Fruit fly (Drosophila melanogaster): Measurements from ENCODE around the gene Cht5.

Cht5 gene

DNA sequence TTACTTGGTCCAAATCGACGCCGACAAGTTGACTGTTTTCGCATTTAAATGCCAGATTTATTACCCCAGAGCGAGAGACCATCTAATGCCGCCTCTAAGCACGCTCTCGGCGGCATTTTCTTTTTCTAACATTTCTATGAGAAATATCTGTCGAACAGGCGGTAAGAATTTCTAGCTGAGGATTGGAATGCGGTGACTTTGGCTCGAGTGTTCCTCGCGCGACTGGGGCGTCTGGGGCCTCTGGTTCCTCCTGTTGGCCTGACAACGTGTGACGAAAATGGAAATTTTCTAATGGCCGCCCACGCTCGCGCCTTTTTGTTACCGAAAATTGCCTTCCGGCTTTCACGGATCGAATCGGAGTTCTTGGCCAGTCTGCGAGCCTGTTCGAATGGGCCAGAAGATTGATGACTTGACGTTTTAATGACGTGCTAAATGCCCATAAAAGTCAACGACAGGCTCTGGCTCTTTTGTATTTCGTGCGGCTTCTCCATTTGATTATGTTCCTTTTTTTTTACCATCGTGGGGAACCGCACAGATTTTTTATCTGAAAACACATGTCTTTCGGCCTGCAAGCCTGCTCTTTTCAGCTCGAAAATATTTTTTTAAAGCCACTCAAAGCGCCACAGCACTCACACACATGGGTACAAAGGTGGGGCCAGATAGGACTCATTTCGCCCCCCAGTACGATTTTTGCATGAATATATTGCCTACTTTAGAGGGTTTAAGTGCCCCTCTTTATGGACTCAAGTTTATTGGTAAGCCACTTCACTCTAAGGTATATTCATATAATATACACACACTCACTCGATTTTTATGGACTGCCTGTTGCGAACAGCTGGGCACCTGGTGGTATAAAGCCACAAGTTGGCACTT lies 34.1 kb downstream of the Cht5 start:
- TF ChIP-seq Sin3A (optimal IDR thresholded peaks at IDR 0.05): no peak
- TF ChIP-seq ttk (optimal IDR thresholded peaks at IDR 0.05): no peak
- no peak for TF ChIP-seq insv (optimal IDR thresholded peaks at IDR 0.05)
- TF ChIP-seq h (optimal IDR thresholded peaks at IDR 0.05): no peak

DNA sequence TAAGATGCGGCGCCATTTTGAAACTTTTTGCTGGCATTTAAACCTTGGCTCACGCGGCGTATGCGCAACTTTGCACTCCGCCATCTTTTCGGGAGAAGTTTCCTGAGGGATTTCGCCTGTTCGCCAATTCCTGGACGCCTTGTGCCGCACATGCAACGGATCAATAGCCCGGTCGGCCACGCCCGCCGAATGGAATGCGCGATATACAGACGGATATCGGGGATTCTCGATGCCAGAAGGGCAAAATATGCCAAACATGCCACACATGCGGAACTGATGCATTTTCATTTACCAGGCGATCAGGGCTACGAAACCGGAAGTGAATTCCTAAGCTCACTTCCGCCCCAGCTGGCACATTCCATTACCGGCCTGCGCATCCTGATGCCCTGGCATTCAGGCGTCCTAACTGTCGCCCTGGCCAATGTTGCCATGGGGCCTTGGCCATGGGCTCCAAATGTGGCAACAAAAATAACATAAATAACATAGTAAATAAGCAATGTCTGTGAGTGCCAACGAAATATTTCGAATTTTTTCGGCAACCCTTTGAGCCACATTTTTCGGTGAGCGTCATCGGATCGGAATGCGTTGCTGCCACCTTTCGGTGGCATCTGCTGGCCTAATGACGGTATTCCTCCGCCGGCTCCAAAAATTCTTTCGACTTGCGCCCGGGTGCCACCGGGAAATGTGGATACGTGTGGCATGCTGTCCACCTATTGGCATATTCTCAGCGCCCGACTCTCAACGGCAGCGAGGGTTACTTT lies 34.9 kb downstream of the Cht5 start:
- TF ChIP-seq Sin3A (optimal IDR thresholded peaks at IDR 0.05) (no peak), psq (optimal IDR thresholded peaks at IDR 0.05) (no peak), ttk (optimal IDR thresholded peaks at IDR 0.05) (no peak), Myc (optimal IDR thresholded peaks at IDR 0.05) (no peak), insv (optimal IDR thresholded peaks at IDR 0.05) (no peak), h (optimal IDR thresholded peaks at IDR 0.05) (no peak)

dm6 chr3R:13803185-13803887 lies 36.0 kb downstream of the Cht5 start:
- no peak for TF ChIP-seq insv (optimal IDR thresholded peaks at IDR 0.05)
- TF ChIP-seq ttk (optimal IDR thresholded peaks at IDR 0.05): no peak
- no peak for TF ChIP-seq h (optimal IDR thresholded peaks at IDR 0.05)
- no peak for TF ChIP-seq psq (optimal IDR thresholded peaks at IDR 0.05)
- no peak for TF ChIP-seq Sin3A (optimal IDR thresholded peaks at IDR 0.05)
- no peak for TF ChIP-seq Myc (optimal IDR thresholded peaks at IDR 0.05)

- TF ChIP-seq ttk (optimal IDR thresholded peaks at IDR 0.05) (no peak), h (optimal IDR thresholded peaks at IDR 0.05) (no peak), insv (optimal IDR thresholded peaks at IDR 0.05) (no peak), Myc (optimal IDR thresholded peaks at IDR 0.05) (no peak), psq (optimal IDR thresholded peaks at IDR 0.05) (no peak), Sin3A (optimal IDR thresholded peaks at IDR 0.05) (no peak)
Observed at dm6 chr3R:13803892-13804710, 36.8 kb downstream of the Cht5 start.

DNA sequence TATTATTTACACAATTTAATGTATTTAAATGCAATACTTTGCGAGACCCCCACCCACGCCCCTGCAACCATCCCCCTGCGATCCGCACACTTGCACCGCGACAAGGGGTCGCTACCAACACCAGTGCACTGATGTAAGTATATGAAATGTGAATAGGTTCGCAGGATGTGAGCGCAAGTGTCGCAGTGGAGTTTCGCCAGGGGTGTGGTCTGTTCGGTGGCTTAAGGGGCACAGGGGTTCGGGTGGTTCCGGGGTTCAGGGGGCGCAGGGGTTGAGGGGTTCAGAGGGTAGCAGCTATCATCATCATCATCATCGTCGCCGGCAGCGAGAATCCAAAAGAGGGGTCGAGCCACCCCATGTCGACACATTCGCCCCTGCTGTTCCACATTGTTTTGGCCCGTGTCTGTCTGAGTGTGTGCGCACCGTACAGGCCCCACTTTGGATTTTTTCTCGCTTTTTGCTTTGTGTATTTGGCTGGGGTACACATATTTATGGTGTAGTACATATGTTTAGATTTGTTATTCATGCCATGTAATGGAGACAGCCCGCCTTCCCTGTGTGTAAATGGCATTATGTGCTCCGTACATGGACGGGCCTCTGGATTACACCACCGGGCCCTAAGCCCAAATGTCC lies 37.7 kb downstream of the Cht5 start:
- TF ChIP-seq h (optimal IDR thresholded peaks at IDR 0.05) (no peak), Myc (optimal IDR thresholded peaks at IDR 0.05) (no peak)

- TF ChIP-seq insv (optimal IDR thresholded peaks at IDR 0.05) (no peak), psq (optimal IDR thresholded peaks at IDR 0.05) (no peak), Myc (optimal IDR thresholded peaks at IDR 0.05) (no peak), h (optimal IDR thresholded peaks at IDR 0.05) (no peak), Sin3A (optimal IDR thresholded peaks at IDR 0.05) (no peak), ttk (optimal IDR thresholded peaks at IDR 0.05) (no peak)
Observed at dm6 chr3R:13806032-13806709, 38.8 kb downstream of the Cht5 start.

DNA sequence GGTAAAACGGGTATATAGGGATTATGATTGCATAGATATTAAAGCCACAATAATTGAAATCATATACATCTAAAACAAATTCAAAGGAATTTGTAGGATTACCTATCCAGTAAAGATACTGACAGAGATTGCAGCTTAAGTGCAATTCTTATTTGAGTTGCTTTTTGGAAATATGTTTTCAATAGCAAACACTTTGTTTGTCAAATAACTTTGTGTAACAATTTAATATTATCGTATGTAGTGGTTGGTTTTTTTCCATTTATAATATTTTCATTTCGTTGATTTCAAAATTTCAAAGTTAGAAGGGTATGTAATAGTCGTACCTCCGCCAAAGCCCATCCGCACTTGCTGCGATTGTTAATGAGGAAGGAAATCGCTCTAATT lies 39.4 kb downstream of the Cht5 start:
- TF ChIP-seq h (optimal IDR thresholded peaks at IDR 0.05): no peak
- no peak for TF ChIP-seq psq (optimal IDR thresholded peaks at IDR 0.05)
- TF ChIP-seq ttk (optimal IDR thresholded peaks at IDR 0.05): no peak
- TF ChIP-seq Myc (optimal IDR thresholded peaks at IDR 0.05): no peak
- no peak for TF ChIP-seq insv (optimal IDR thresholded peaks at IDR 0.05)
- TF ChIP-seq Sin3A (optimal IDR thresholded peaks at IDR 0.05): no peak

dm6 chr3R:13807330-13807729 lies 40.0 kb downstream of the Cht5 start:
- no peak for TF ChIP-seq ttk (optimal IDR thresholded peaks at IDR 0.05)

DNA sequence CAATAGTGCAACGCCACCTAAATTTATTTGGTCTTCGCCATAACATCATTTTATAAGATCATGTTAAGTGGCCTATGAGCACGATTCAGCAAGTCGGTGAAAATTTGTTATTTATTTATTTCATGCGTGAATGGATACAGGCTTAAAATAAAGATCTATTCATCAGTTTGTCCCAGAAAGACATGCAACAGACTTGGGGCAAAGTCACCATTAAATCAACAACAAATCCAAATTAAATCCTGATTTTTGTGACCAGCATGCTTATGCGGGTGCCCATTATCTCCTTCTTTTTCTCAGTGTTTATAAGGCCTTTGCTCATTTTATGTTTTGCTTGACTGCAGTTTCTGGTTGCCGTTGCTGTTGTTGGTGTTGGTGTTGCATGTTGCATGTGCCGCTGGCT lies 40.6 kb downstream of the Cht5 start:
- TF ChIP-seq psq (optimal IDR thresholded peaks at IDR 0.05) (no peak), h (optimal IDR thresholded peaks at IDR 0.05) (no peak), ttk (optimal IDR thresholded peaks at IDR 0.05) (no peak), Sin3A (optimal IDR thresholded peaks at IDR 0.05) (no peak), insv (optimal IDR thresholded peaks at IDR 0.05) (no peak), Myc (optimal IDR thresholded peaks at IDR 0.05) (no peak)

DNA sequence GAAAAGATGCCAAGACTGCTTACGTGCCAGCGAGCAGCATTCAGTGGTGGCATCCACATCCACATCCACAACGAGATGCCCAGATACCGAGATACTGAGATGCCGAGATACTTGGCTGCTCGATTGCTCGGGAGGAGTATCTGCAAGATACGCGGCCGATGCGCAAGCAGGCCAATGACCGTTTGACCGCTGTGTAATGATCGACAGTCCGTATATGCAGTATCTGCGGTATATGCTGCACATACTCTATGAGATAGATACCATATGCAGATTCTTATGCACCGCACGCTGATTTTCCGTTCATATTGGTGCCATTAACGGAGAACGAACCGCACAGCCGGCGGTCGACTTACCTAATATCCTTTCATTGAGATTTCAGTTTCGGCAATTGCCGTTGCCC lies 41.9 kb downstream of the Cht5 start:
- no peak for TF ChIP-seq ttk (optimal IDR thresholded peaks at IDR 0.05)
- TF ChIP-seq insv (optimal IDR thresholded peaks at IDR 0.05): no peak

- TF ChIP-seq insv (optimal IDR thresholded peaks at IDR 0.05): no peak
- TF ChIP-seq Sin3A (optimal IDR thresholded peaks at IDR 0.05): no peak
- TF ChIP-seq ttk (optimal IDR thresholded peaks at IDR 0.05): no peak
- TF ChIP-seq psq (optimal IDR thresholded peaks at IDR 0.05): no peak
- TF ChIP-seq Myc (optimal IDR thresholded peaks at IDR 0.05): no peak
- TF ChIP-seq h (optimal IDR thresholded peaks at IDR 0.05): no peak
Observed at dm6 chr3R:13810308-13810707, 43.0 kb downstream of the Cht5 start.

Data from Kc167 (cell line).